Fruit fly (Drosophila melanogaster): ENCODE measurements around the gene CIAPIN1.

The CIAPIN1 gene

dm6 chr2L:15057225-15058117 lies 18.8 kb upstream of the CIAPIN1 start, which contains the start of gene ck (continued):
- TF ChIP-seq hbn (GFP tag; IDR thresholded peaks at IDR 0.05; ENCODE audit: partially characterized antibody) (peak; percentile 66), CG9215 (GFP tag; IDR thresholded peaks at IDR 0.05) (no peak), CG33213 (GFP tag; optimal IDR thresholded peaks at IDR 0.05) (peak; percentile 35), btn (GFP tag; optimal IDR thresholded peaks at IDR 0.05) (no peak), CG17385 (GFP tag; optimal IDR thresholded peaks at IDR 0.05) (no peak), oc (tag; optimal IDR thresholded peaks at IDR 0.05) (no peak), dysf (GFP tag; IDR thresholded peaks at IDR 0.05) (no peak), zfh1 (GFP tag; IDR thresholded peaks at IDR 0.05) (no peak), HHEX (GFP tag; optimal IDR thresholded peaks at IDR 0.05) (no peak), pb (GFP tag; optimal IDR thresholded peaks at IDR 0.05) (no peak), CG2875 (GFP tag; optimal IDR thresholded peaks at IDR 0.05) (no peak), cas (GFP tag; IDR thresholded peaks at IDR 0.05) (no peak), disco-r (GFP tag; optimal IDR thresholded peaks at IDR 0.05) (no peak), CG1792 (GFP tag; optimal IDR thresholded peaks at IDR 0.05) (no peak), sim (GFP tag; IDR thresholded peaks at IDR 0.05) (no peak), E2f1 (GFP tag; IDR thresholded peaks at IDR 0.05) (no peak), Ets65A (GFP tag) (no peak), CG11085 (GFP tag; IDR thresholded peaks at IDR 0.05) (no peak), CG18599 (GFP tag; optimal IDR thresholded peaks at IDR 0.05) (no peak), Bteb2 (GFP tag; optimal IDR thresholded peaks at IDR 0.05) (no peak), gro (GFP tag; optimal IDR thresholded peaks at IDR 0.05) (no peak), CG4854 (GFP tag; optimal IDR thresholded peaks at IDR 0.05) (no peak), ftz-f1 (GFP tag; optimal IDR thresholded peaks at IDR 0.05) (no peak), CHES-1-like (GFP tag; optimal IDR thresholded peaks at IDR 0.05) (no peak), CG14710 (tag; optimal IDR thresholded peaks at IDR 0.05) (peak; percentile 49), Sox102F (GFP tag; optimal IDR thresholded peaks at IDR 0.05) (no peak), ind (GFP tag; optimal IDR thresholded peaks at IDR 0.05) (no peak), CG5953 (GFP tag; IDR thresholded peaks at IDR 0.05) (no peak), CG7372 (GFP tag; IDR thresholded peaks at IDR 0.05) (no peak), Lim3 (GFP tag; IDR thresholded peaks at IDR 0.05) (no peak), CG9932 (GFP tag; IDR thresholded peaks at IDR 0.05) (no peak), NC2α (GFP tag; optimal IDR thresholded peaks at IDR 0.05) (no peak), eve (GFP tag; optimal IDR thresholded peaks at IDR 0.05) (no peak), org-1 (GFP tag; optimal IDR thresholded peaks at IDR 0.05) (no peak), Ada2b (GFP tag; IDR thresholded peaks at IDR 0.05) (no peak), p53 (GFP tag; optimal IDR thresholded peaks at IDR 0.05) (peak; percentile 21), fu2 (GFP tag; optimal IDR thresholded peaks at IDR 0.05) (no peak), CG8924 (tag; optimal IDR thresholded peaks at IDR 0.05) (peak; percentile 42), CG14860 (GFP tag; IDR thresholded peaks at IDR 0.05; ENCODE audit: partially characterized antibody) (peak; percentile 68), CG4617 (GFP tag; optimal IDR thresholded peaks at IDR 0.05; ENCODE audit: borderline replicate concordance) (peak; percentile 13), slbo (GFP tag; IDR thresholded peaks at IDR 0.05) (no peak), CG2712 (tag; optimal IDR thresholded peaks at IDR 0.05) (peak; percentile 18), CG15514 (GFP tag; optimal IDR thresholded peaks at IDR 0.05) (peak; percentile 50), tgo (GFP tag; IDR thresholded peaks at IDR 0.05) (no peak), CrebB (tag; optimal IDR thresholded peaks at IDR 0.05) (no peak), zen2 (GFP tag; IDR thresholded peaks at IDR 0.05; ENCODE audit: partially characterized antibody) (no peak; the same call in 2 of the 3 replicates), Hmx (GFP tag; optimal IDR thresholded peaks at IDR 0.05) (no peak), gfzf (GFP tag; optimal IDR thresholded peaks at IDR 0.05) (peak; percentile 94), tx (GFP tag; optimal IDR thresholded peaks at IDR 0.05) (no peak), Mrtf (GFP tag; IDR thresholded peaks at IDR 0.05) (no peak), CG3726 (GFP tag; IDR thresholded peaks at IDR 0.05) (no peak)
